Fruit fly (Drosophila melanogaster) whole organism, embryonic: ENCODE results near the gene Lon.

Source experiments
- ATbp ChIP-seq: fragments of 200-800 bp; sonication (Bioruptor generic); optimal IDR thresholded peaks from 2 replicates; lab custom pipeline; 2017; ENCODE audit warnings: missing biosample characterization, mild to moderate bottlenecking, missing genetic modification characterization, missing genetic modification reagents
- BtbVII ChIP-seq: fragments of 200-800 bp; sonication (Bioruptor generic); optimal IDR thresholded peaks from 3 replicates; lab custom pipeline; 2017; ENCODE audit warnings: missing biosample characterization, mild to moderate bottlenecking, missing genetic modification characterization
- CG10366 ChIP-seq: fragments of 200-800 bp; sonication (Bioruptor generic); IDR thresholded peaks from 2 replicates; pipeline ENCODE4 v1.3.6; 2022; ENCODE audit warnings: missing biosample characterization, missing genetic modification characterization
- CG11398 ChIP-seq: fragments of 200-800 bp; sonication (Bioruptor generic); optimal IDR thresholded peaks from 2 replicates; lab custom pipeline; 2016; ENCODE audit warnings: missing biosample characterization, missing genetic modification characterization
- CG12219 ChIP-seq: fragments of 200-800 bp; sonication (Bioruptor generic); optimal IDR thresholded peaks from 3 replicates; lab custom pipeline; 2018; ENCODE audit warnings: missing biosample characterization, mild to moderate bottlenecking, missing genetic modification characterization
- CG12659 ChIP-seq: fragments of 200-800 bp; sonication (Bioruptor generic); optimal IDR thresholded peaks from 3 replicates; lab custom pipeline; 2017; ENCODE audit warnings: mild to moderate bottlenecking, missing biosample characterization, missing genetic modification reagents, missing genetic modification characterization
- CG13424 ChIP-seq: fragments of 200-800 bp; sonication (Bioruptor generic); optimal IDR thresholded peaks from 2 replicates; lab custom pipeline; 2019; ENCODE audit warnings: missing biosample characterization, mild to moderate bottlenecking, missing genetic modification characterization, moderate library complexity
- CG14860 ChIP-seq: fragments of 200-800 bp; sonication (Bioruptor generic); IDR thresholded peaks from 3 replicates; pipeline ENCODE4 v1.3.6; 2022; ENCODE audit warnings: missing biosample characterization, missing genetic modification characterization; ENCODE audit not compliant: partially characterized antibody
- CG16813 ChIP-seq: fragments of 200-800 bp; sonication (Bioruptor generic); IDR thresholded peaks from 3 replicates; pipeline ENCODE4 v1.3.6; 2022; ENCODE audit warnings: missing biosample characterization, missing genetic modification characterization; ENCODE audit not compliant: partially characterized antibody
- CG16815 ChIP-seq: fragments of 200-800 bp; sonication (Bioruptor generic); optimal IDR thresholded peaks from 3 replicates; lab custom pipeline; 2017; ENCODE audit warnings: missing biosample characterization, mild to moderate bottlenecking, missing genetic modification characterization
- CG17328 ChIP-seq: fragments of 200-800 bp; sonication (Bioruptor generic); IDR thresholded peaks from 2 replicates; pipeline ENCODE4 v1.3.6; 2022; ENCODE audit warnings: missing biosample characterization, missing genetic modification characterization
- CG17361 ChIP-seq: fragments of 200-800 bp; sonication (Bioruptor generic); IDR thresholded peaks from 3 replicates; pipeline ENCODE4 v1.3.6; 2022; ENCODE audit warnings: missing biosample characterization, missing genetic modification characterization
- CG17829 ChIP-seq: fragments of 200-800 bp; optimal IDR thresholded peaks from 2 replicates; lab custom pipeline; 2019; ENCODE audit warnings: missing biosample characterization, mild to moderate bottlenecking, missing genetic modification characterization, moderate library complexity
- CG18619 ChIP-seq: fragments of 200-800 bp; sonication (Bioruptor generic); optimal IDR thresholded peaks from 3 replicates; lab custom pipeline; 2017; ENCODE audit warnings: missing biosample characterization, mild to moderate bottlenecking, missing genetic modification characterization
- CG2889 ChIP-seq: fragments of 200-800 bp; sonication (Bioruptor generic); IDR thresholded peaks from 3 replicates; pipeline ENCODE4 v1.3.6; 2022; ENCODE audit warnings: missing biosample characterization, missing genetic modification characterization
- CG31224 ChIP-seq: fragments of 200-800 bp; sonication (Bioruptor generic); IDR thresholded peaks from 2 replicates; pipeline ENCODE4 v1.3.6; 2022; ENCODE audit warnings: missing biosample characterization, missing genetic modification characterization
- CG31365 ChIP-seq: fragments of 200-800 bp; sonication (Bioruptor generic); optimal IDR thresholded peaks from 2 replicates; lab custom pipeline; 2018; ENCODE audit warnings: missing biosample characterization, mild to moderate bottlenecking, missing genetic modification characterization
- CG31441 ChIP-seq: fragments of 200-800 bp; sonication (Bioruptor generic); IDR thresholded peaks from 2 replicates; pipeline ENCODE4 v1.3.6; 2022; ENCODE audit warnings: missing biosample characterization, missing genetic modification characterization
- CG3163 ChIP-seq: fragments of 200-800 bp; sonication (Bioruptor generic); optimal IDR thresholded peaks from 3 replicates; lab custom pipeline; 2016; ENCODE audit warnings: missing biosample characterization, missing genetic modification characterization
- CG4404 ChIP-seq: fragments of 200-800 bp; sonication (Bioruptor generic); IDR thresholded peaks from 2 replicates; pipeline ENCODE4 v1.3.6; 2022; ENCODE audit warnings: missing biosample characterization, missing genetic modification characterization
- CG4820 ChIP-seq: fragments of 200-800 bp; sonication (Bioruptor generic); optimal IDR thresholded peaks from 3 replicates; lab custom pipeline; 2016; ENCODE audit warnings: missing biosample characterization, missing genetic modification characterization
- CG4854 ChIP-seq: fragments of 200-800 bp; sonication (Bioruptor generic); optimal IDR thresholded peaks from 2 replicates; lab custom pipeline; 2016; ENCODE audit warnings: missing biosample characterization, missing genetic modification characterization, inconsistent platforms
- CG7745 ChIP-seq: fragments of 200-800 bp; sonication (Bioruptor generic); optimal IDR thresholded peaks from 2 replicates; lab custom pipeline; 2018; ENCODE audit warnings: missing biosample characterization, mild to moderate bottlenecking, missing genetic modification characterization, moderate library complexity
- CG7928 ChIP-seq: fragments of 200-800 bp; sonication (Bioruptor generic); optimal IDR thresholded peaks from 2 replicates; lab custom pipeline; 2017; ENCODE audit warnings: missing biosample characterization, mild to moderate bottlenecking, missing genetic modification characterization
- CG7963 ChIP-seq: fragments of 200-800 bp; sonication (Bioruptor generic); IDR thresholded peaks from 3 replicates; pipeline ENCODE4 v1.3.6; 2022; ENCODE audit warnings: missing biosample characterization, missing genetic modification characterization; ENCODE audit not compliant: partially characterized antibody
- CG9876 ChIP-seq: fragments of 200-800 bp; sonication (Bioruptor generic); optimal IDR thresholded peaks from 2 replicates; lab custom pipeline; 2016; ENCODE audit warnings: missing biosample characterization, missing genetic modification characterization
- Chrac-16 ChIP-seq: fragments of 200-800 bp; sonication (Bioruptor generic); optimal IDR thresholded peaks from 3 replicates; lab custom pipeline; 2016; ENCODE audit warnings: missing biosample characterization, missing genetic modification characterization
- Dip3 ChIP-seq: fragments of 200-800 bp; sonication (Bioruptor generic); optimal IDR thresholded peaks from 3 replicates; lab custom pipeline; 2016; ENCODE audit warnings: missing biosample characterization, missing genetic modification characterization
- HLH3B ChIP-seq: fragments of 200-800 bp; sonication (Bioruptor generic); IDR thresholded peaks from 2 replicates; pipeline ENCODE4 v1.3.6; 2022; ENCODE audit warnings: missing biosample characterization, missing genetic modification characterization
- HLH4C ChIP-seq: fragments of 200-800 bp; sonication (Bioruptor generic); IDR thresholded peaks from 3 replicates; pipeline ENCODE4 v1.3.6; 2022; ENCODE audit warnings: missing biosample characterization, missing genetic modification characterization; ENCODE audit not compliant: partially characterized antibody
- HmgD ChIP-seq: fragments of 200-800 bp; sonication (Bioruptor generic); optimal IDR thresholded peaks from 3 replicates; lab custom pipeline; 2016; ENCODE audit warnings: missing biosample characterization, missing genetic modification characterization
- HmgZ ChIP-seq: fragments of 200-800 bp; sonication (Bioruptor generic); optimal IDR thresholded peaks from 2 replicates; lab custom pipeline; 2018; ENCODE audit warnings: missing biosample characterization, mild to moderate bottlenecking, missing genetic modification characterization
- Pdp1 ChIP-seq, 2 experiments: fragments of 200-800 bp; sonication (Bioruptor generic); optimal IDR thresholded peaks; 3 replicates each; lab custom pipeline; 2016; ENCODE audit warnings: missing biosample characterization in 2 of 2, missing genetic modification characterization in 2 of 2, mild to moderate bottlenecking in 1 of 2, moderate library complexity in 1 of 2
- Six4 ChIP-seq: fragments of 200-800 bp; sonication (Bioruptor generic); optimal IDR thresholded peaks from 2 replicates; lab custom pipeline; 2016; ENCODE audit warnings: missing biosample characterization, missing genetic modification characterization
- Sox102F ChIP-seq: fragments of 200-800 bp; sonication (Bioruptor generic); optimal IDR thresholded peaks from 2 replicates; lab custom pipeline; 2018; ENCODE audit warnings: missing biosample characterization, mild to moderate bottlenecking, missing genetic modification characterization, moderate library complexity
- al ChIP-seq: fragments of 200-800 bp; sonication (Bioruptor generic); IDR thresholded peaks from 2 replicates; pipeline ENCODE4 v1.3.6; 2022; ENCODE audit warnings: missing biosample characterization, missing genetic modification characterization
- cas ChIP-seq: fragments of 200-800 bp; sonication (Bioruptor generic); IDR thresholded peaks from 2 replicates; pipeline ENCODE4 v1.3.6; 2022; ENCODE audit warnings: missing biosample characterization, missing genetic modification characterization
- chn ChIP-seq: fragments of 200-800 bp; sonication (Bioruptor generic); optimal IDR thresholded peaks from 2 replicates; lab custom pipeline; 2016; ENCODE audit warnings: missing biosample characterization, missing genetic modification characterization
- crc ChIP-seq: fragments of 200-800 bp; sonication (Bioruptor generic); optimal IDR thresholded peaks from 2 replicates; lab custom pipeline; 2016; ENCODE audit warnings: missing biosample characterization, missing genetic modification characterization
- fd96Cb ChIP-seq: fragments of 200-800 bp; sonication (Bioruptor generic); optimal IDR thresholded peaks from 2 replicates; lab custom pipeline; 2018; ENCODE audit warnings: missing biosample characterization, mild to moderate bottlenecking, missing genetic modification characterization, moderate library complexity
- gcm ChIP-seq: fragments of 200-800 bp; sonication (Bioruptor generic); optimal IDR thresholded peaks from 2 replicates; lab custom pipeline; 2019; ENCODE audit warnings: missing biosample characterization, mild to moderate bottlenecking, missing genetic modification characterization, moderate library complexity
- gro ChIP-seq: fragments of 200-800 bp; sonication (Bioruptor generic); optimal IDR thresholded peaks from 2 replicates; lab custom pipeline; 2016; ENCODE audit warnings: missing biosample characterization, missing genetic modification characterization
- gt ChIP-seq: fragments of 200-800 bp; sonication (Bioruptor generic); IDR thresholded peaks from 2 replicates; pipeline ENCODE4 v1.3.6; 2022; ENCODE audit warnings: missing biosample characterization, missing genetic modification characterization
- jing ChIP-seq: fragments of 200-800 bp; sonication (Bioruptor generic); optimal IDR thresholded peaks from 2 replicates; lab custom pipeline; 2018; ENCODE audit warnings: missing biosample characterization, mild to moderate bottlenecking, missing genetic modification characterization
- pb ChIP-seq: fragments of 200-800 bp; sonication (Bioruptor generic); optimal IDR thresholded peaks from 3 replicates; lab custom pipeline; 2016; ENCODE audit warnings: missing biosample characterization, missing genetic modification characterization
- pnt ChIP-seq: fragments of 200-800 bp; sonication (Bioruptor generic); optimal IDR thresholded peaks from 3 replicates; lab custom pipeline; 2016; ENCODE audit warnings: missing biosample characterization, missing genetic modification characterization
- sim ChIP-seq: fragments of 200-800 bp; sonication (Bioruptor generic); IDR thresholded peaks from 2 replicates; pipeline ENCODE4 v1.3.6; 2022; ENCODE audit warnings: missing biosample characterization, missing genetic modification characterization
- sob ChIP-seq: fragments of 200-800 bp; sonication (Bioruptor generic); IDR thresholded peaks from 2 replicates; pipeline ENCODE4 v1.3.6; 2022; ENCODE audit warnings: missing biosample characterization, missing genetic modification characterization
- vfl ChIP-seq: fragments of 200-800 bp; sonication (Bioruptor generic); optimal IDR thresholded peaks from 2 replicates; lab custom pipeline; 2016; ENCODE audit warnings: missing biosample characterization, missing genetic modification characterization

Gene Lon

dm6 chr3L:19632766-19633632, 21.0 kb upstream of the Lon start (continued):
- TF ChIP-seq Pdp1 (GFP tag; optimal IDR thresholded peaks at IDR 0.05; lab: Kevin White, UChicago) (peak; percentile 13 to 39), vfl (GFP tag; lab: Kevin White, UChicago) (no peak), CG11398 (GFP tag; lab: Kevin White, UChicago) (no peak), Six4 (peak; percentile 21), CG31441 (peak; percentile 42), pb (GFP tag; lab: Kevin White, UChicago) (no peak), HmgD (no peak), CG4820 (peak; percentile 16), CG18619 (GFP tag; lab: Kevin White, UChicago) (peak; percentile 16), BtbVII (GFP tag; lab: Kevin White, UChicago) (peak; percentile 55), CG17328 (GFP tag; lab: Robert Waterston, UW) (no peak), CG10366 (GFP tag; lab: Robert Waterston, UW) (peak; percentile 59), gcm (peak; percentile 31), CG7963 (0 out of 3 replicates have a peak, but pooled peaks have one; percentile 11), chn (peak; percentile 19), ATbp (GFP tag; lab: Kevin White, UChicago) (no peak), CG3163 (GFP tag; lab: Kevin White, UChicago) (no peak), Chrac-16 (GFP tag; lab: Kevin White, UChicago) (peak; percentile 36), al (GFP tag; lab: Robert Waterston, UW) (peak; percentile 78), gro (GFP tag; lab: Kevin White, UChicago) (peak; percentile 72), CG4854 (GFP tag; lab: Kevin White, UChicago) (peak; percentile 48), CG31224 (peak; percentile 65), sob (peak; percentile 69), CG13424 (tag; lab: Kevin White, UChicago) (peak; percentile 56), pnt (GFP tag; lab: Kevin White, UChicago) (no peak), CG17829 (tag; lab: Kevin White, UChicago) (peak; percentile 53), CG9876 (GFP tag; lab: Kevin White, UChicago) (no peak), CG16813 (GFP tag; lab: Robert Waterston, UW) (no peak), crc (no peak), cas (GFP tag; lab: Robert Waterston, UW) (peak; percentile 68; the same call in 1 of the 2 replicates), fd96Cb (peak; percentile 7), CG14860 (GFP tag; lab: Robert Waterston, UW) (no peak), gt (no peak), CG7745 (tag; lab: Kevin White, UChicago) (no peak), HmgZ (tag; lab: Kevin White, UChicago) (peak; percentile 78), CG7928 (peak; percentile 35), CG31365 (tag; lab: Kevin White, UChicago) (no peak), Sox102F (GFP tag; lab: Kevin White, UChicago) (peak; percentile 56), HLH3B (peak; percentile 69), CG2889 (GFP tag; lab: Robert Waterston, UW) (peak; percentile 53; the same call in 1 of the 3 replicates), CG16815 (GFP tag; lab: Kevin White, UChicago) (peak; percentile 45), HLH4C (GFP tag; lab: Robert Waterston, UW) (no peak), CG17361 (peak; percentile 59), sim (GFP tag; lab: Robert Waterston, UW) (no peak), Dip3 (GFP tag; lab: Kevin White, UChicago) (peak; percentile 57), CG12659 (peak; percentile 51), jing (peak; percentile 10), CG12219 (GFP tag; lab: Kevin White, UChicago) (peak; percentile 44), CG4404 (GFP tag; lab: Robert Waterston, UW) (0 out of 2 replicates have a peak, but pooled peaks have one; percentile 12)
